Fruit fly (Drosophila melanogaster) whole organism, prepupa: ENCODE data around the gene CG14540.

ENCODE experiments used
- Blimp-1 ChIP-seq: fragments of 200-800 bp; sonication (Bioruptor generic); optimal IDR thresholded peaks from 3 replicates; lab custom pipeline; 2017; ENCODE audit warnings: missing biosample characterization, missing genetic modification characterization, mild to moderate bottlenecking, moderate library complexity, missing genetic modification reagents
- CG10669 ChIP-seq: fragments of 200-800 bp; sonication (Bioruptor generic); optimal IDR thresholded peaks from 3 replicates; lab custom pipeline; 2018; ENCODE audit warnings: missing biosample characterization, mild to moderate bottlenecking, missing genetic modification characterization, moderate library complexity
- CG11294 ChIP-seq: fragments of 200-800 bp; sonication (Bioruptor generic); IDR thresholded peaks from 2 replicates; pipeline ENCODE4 v1.3.6; 2022; ENCODE audit warnings: missing biosample characterization, missing genetic modification characterization
- CG11762 ChIP-seq: fragments of 200-800 bp; sonication (Bioruptor generic); optimal IDR thresholded peaks from 3 replicates; lab custom pipeline; 2016; ENCODE audit warnings: missing biosample characterization, missing genetic modification characterization; ENCODE audit not compliant: insufficient read depth
- CG11902 ChIP-seq: fragments of 200-800 bp; sonication (Bioruptor generic); optimal IDR thresholded peaks from 3 replicates; lab custom pipeline; 2016; ENCODE audit warnings: missing biosample characterization, missing genetic modification characterization
- CG15336 ChIP-seq: fragments of 200-800 bp; sonication (Bioruptor generic); IDR thresholded peaks from 2 replicates; pipeline ENCODE4 v1.3.6; 2022; ENCODE audit warnings: missing biosample characterization, missing genetic modification characterization
- CG1621 ChIP-seq: fragments of 200-800 bp; sonication (Bioruptor generic); optimal IDR thresholded peaks from 3 replicates; lab custom pipeline; 2018; ENCODE audit warnings: missing biosample characterization, mild to moderate bottlenecking, missing genetic modification characterization
- CG16779 ChIP-seq: fragments of 200-800 bp; sonication (Bioruptor generic); optimal IDR thresholded peaks from 3 replicates; lab custom pipeline; 2017; ENCODE audit warnings: missing biosample characterization, mild to moderate bottlenecking, missing genetic modification characterization
- CG3032 ChIP-seq: fragments of 200-800 bp; optimal IDR thresholded peaks from 2 replicates; lab custom pipeline; 2019; ENCODE audit warnings: missing biosample characterization, mild to moderate bottlenecking, missing genetic modification characterization, moderate library complexity
- CG31627 ChIP-seq: fragments of 200-800 bp; sonication (Bioruptor generic); optimal IDR thresholded peaks from 3 replicates; lab custom pipeline; 2016; ENCODE audit warnings: missing biosample characterization, missing genetic modification characterization
- CG32006 ChIP-seq: fragments of 200-800 bp; sonication (Bioruptor generic); optimal IDR thresholded peaks from 3 replicates; lab custom pipeline; 2017; ENCODE audit warnings: missing biosample characterization, mild to moderate bottlenecking, missing genetic modification characterization
- CG34406 ChIP-seq: fragments of 200-800 bp; sonication (Bioruptor generic); optimal IDR thresholded peaks from 3 replicates; lab custom pipeline; 2016; ENCODE audit warnings: missing biosample characterization, missing genetic modification characterization
- CG3919 ChIP-seq: fragments of 200-800 bp; sonication (Bioruptor generic); optimal IDR thresholded peaks from 3 replicates; lab custom pipeline; 2016; ENCODE audit warnings: missing biosample characterization, missing genetic modification characterization
- CG6276 ChIP-seq: fragments of 200-800 bp; sonication (Bioruptor generic); optimal IDR thresholded peaks from 2 replicates; lab custom pipeline; 2017; ENCODE audit warnings: missing biosample characterization, mild to moderate bottlenecking, missing genetic modification characterization
- CG6792 ChIP-seq: fragments of 200-800 bp; sonication (Bioruptor generic); optimal IDR thresholded peaks from 3 replicates; lab custom pipeline; 2016; ENCODE audit warnings: missing biosample characterization, missing genetic modification characterization
- CG6808 ChIP-seq: fragments of 200-800 bp; sonication (Bioruptor generic); optimal IDR thresholded peaks from 3 replicates; lab custom pipeline; 2017; ENCODE audit warnings: missing biosample characterization, missing genetic modification characterization, mild to moderate bottlenecking, moderate library complexity, missing genetic modification reagents
- CG6854 ChIP-seq: fragments of 200-800 bp; sonication (Bioruptor generic); optimal IDR thresholded peaks from 2 replicates; lab custom pipeline; 2017; ENCODE audit warnings: missing biosample characterization, mild to moderate bottlenecking, missing genetic modification characterization
- CG7368 ChIP-seq: fragments of 200-800 bp; sonication (Bioruptor generic); optimal IDR thresholded peaks from 3 replicates; lab custom pipeline; 2016; ENCODE audit warnings: missing biosample characterization, missing genetic modification characterization
- CG8119 ChIP-seq: fragments of 200-800 bp; sonication (Bioruptor generic); IDR thresholded peaks from 3 replicates; pipeline ENCODE4 v1.3.6; 2022; ENCODE audit warnings: missing biosample characterization, missing genetic modification characterization
- CG8319 ChIP-seq: fragments of 200-800 bp; sonication (Bioruptor generic); optimal IDR thresholded peaks from 3 replicates; lab custom pipeline; 2016; ENCODE audit warnings: missing biosample characterization, missing genetic modification characterization
- CG8632 ChIP-seq: fragments of 200-800 bp; sonication (Bioruptor generic); optimal IDR thresholded peaks from 3 replicates; lab custom pipeline; 2016; ENCODE audit warnings: missing biosample characterization, missing genetic modification characterization
- CG9139 ChIP-seq: fragments of 200-800 bp; sonication (Bioruptor generic); optimal IDR thresholded peaks from 3 replicates; lab custom pipeline; 2017; ENCODE audit warnings: missing biosample characterization, mild to moderate bottlenecking, missing genetic modification characterization
- Eip75B ChIP-seq: fragments of 200-800 bp; sonication (Bioruptor generic); optimal IDR thresholded peaks from 3 replicates; lab custom pipeline; 2016; ENCODE audit warnings: missing biosample characterization, missing genetic modification characterization
- Eip93F ChIP-seq: fragments of 200-800 bp; sonication (Bioruptor generic); optimal IDR thresholded peaks from 2 replicates; lab custom pipeline; 2016; ENCODE audit warnings: missing biosample characterization, mild to moderate bottlenecking, missing genetic modification characterization
- Ets96B ChIP-seq: fragments of 200-800 bp; optimal IDR thresholded peaks from 2 replicates; lab custom pipeline; 2019; ENCODE audit warnings: missing biosample characterization, mild to moderate bottlenecking, missing genetic modification characterization, moderate library complexity
- Gug ChIP-seq: fragments of 200-800 bp; sonication (Bioruptor generic); IDR thresholded peaks from 2 replicates; pipeline ENCODE4 v1.3.6; 2022; ENCODE audit warnings: missing biosample characterization, missing genetic modification characterization
- Hr39 ChIP-seq: fragments of 200-800 bp; sonication (Bioruptor generic); optimal IDR thresholded peaks from 2 replicates; lab custom pipeline; 2016; ENCODE audit warnings: missing biosample characterization, missing genetic modification characterization
- Hr4 ChIP-seq: fragments of 200-800 bp; sonication (Bioruptor generic); optimal IDR thresholded peaks from 3 replicates; lab custom pipeline; 2016; ENCODE audit warnings: missing biosample characterization, missing genetic modification characterization
- OdsH ChIP-seq: fragments of 200-800 bp; sonication (Bioruptor generic); optimal IDR thresholded peaks from 3 replicates; lab custom pipeline; 2016; ENCODE audit warnings: missing biosample characterization, missing genetic modification characterization
- Smox ChIP-seq: fragments of 200-800 bp; sonication (Bioruptor generic); optimal IDR thresholded peaks from 3 replicates; lab custom pipeline; 2016; ENCODE audit warnings: missing biosample characterization, missing genetic modification characterization
- Sox102F ChIP-seq: fragments of 200-800 bp; sonication (Bioruptor generic); optimal IDR thresholded peaks from 2 replicates; lab custom pipeline; 2016; ENCODE audit warnings: missing biosample characterization, mild to moderate bottlenecking, missing genetic modification characterization
- Sox14 ChIP-seq: fragments of 200-800 bp; sonication (Bioruptor generic); optimal IDR thresholded peaks from 3 replicates; lab custom pipeline; 2016; ENCODE audit warnings: missing biosample characterization, missing genetic modification characterization
- Sox15 ChIP-seq: fragments of 200-800 bp; sonication (Bioruptor generic); optimal IDR thresholded peaks from 3 replicates; lab custom pipeline; 2016; ENCODE audit warnings: missing biosample characterization, missing genetic modification characterization
- achi ChIP-seq: fragments of 200-800 bp; sonication (Bioruptor generic); optimal IDR thresholded peaks from 3 replicates; lab custom pipeline; 2016; ENCODE audit warnings: missing biosample characterization, missing genetic modification characterization
- cyc ChIP-seq: fragments of 200-800 bp; sonication (Bioruptor generic); optimal IDR thresholded peaks from 3 replicates; lab custom pipeline; 2016; ENCODE audit warnings: missing biosample characterization, missing genetic modification characterization
- dsx ChIP-seq: fragments of 200-800 bp; optimal IDR thresholded peaks from 3 replicates; lab custom pipeline; 2019; ENCODE audit warnings: missing biosample characterization, mild to moderate bottlenecking, missing genetic modification characterization, moderate library complexity; ENCODE audit not compliant: poor library complexity, severe bottlenecking
- eg ChIP-seq: fragments of 200-800 bp; sonication (Bioruptor generic); IDR thresholded peaks from 3 replicates; pipeline ENCODE4 v1.3.6; 2022; ENCODE audit warnings: missing biosample characterization, missing genetic modification characterization
- esn ChIP-seq: fragments of 200-800 bp; sonication (Bioruptor generic); optimal IDR thresholded peaks from 2 replicates; lab custom pipeline; 2016; ENCODE audit warnings: missing biosample characterization, mild to moderate bottlenecking, missing genetic modification characterization, moderate library complexity
- lz ChIP-seq: fragments of 200-800 bp; sonication (Bioruptor generic); optimal IDR thresholded peaks from 3 replicates; lab custom pipeline; 2016; ENCODE audit warnings: missing biosample characterization, missing genetic modification characterization
- salr ChIP-seq, 2 experiments: fragments of 200-800 bp; sonication (Bioruptor generic); optimal IDR thresholded peaks; 3 replicates each; lab custom pipeline; 2016 to 2018; ENCODE audit warnings: missing biosample characterization in 2 of 2, missing genetic modification characterization in 2 of 2, mild to moderate bottlenecking in 1 of 2
- ss ChIP-seq, 2 experiments: fragments of 200-800 bp; sonication (Bioruptor generic); optimal IDR thresholded peaks; 2 replicates in 1 of 2; 3 replicates in 1 of 2; lab custom pipeline; 2017 to 2018; ENCODE audit warnings: mild to moderate bottlenecking in 2 of 2, missing biosample characterization in 2 of 2, missing genetic modification characterization in 2 of 2, moderate library complexity in 1 of 2
- svp ChIP-seq: fragments of 200-800 bp; sonication (Bioruptor generic); peaks from one replicate; lab custom pipeline; 2016; ENCODE audit warnings: missing biosample characterization, missing genetic modification characterization
- topi ChIP-seq: fragments of 200-800 bp; sonication (Bioruptor generic); optimal IDR thresholded peaks from 3 replicates; lab custom pipeline; 2016; ENCODE audit warnings: missing biosample characterization, missing genetic modification characterization
- vri ChIP-seq: fragments of 200-800 bp; sonication (Bioruptor generic); optimal IDR thresholded peaks from 3 replicates; lab custom pipeline; 2016; ENCODE audit warnings: missing biosample characterization, mild to moderate bottlenecking, missing genetic modification characterization

Gene CG14540

dm6 chr3R:26007964-26008868, 49.1 kb downstream of the CG14540 start (continued):
- peak; percentile 66 for TF ChIP-seq CG34406 (GFP tag; lab: Kevin White, UChicago)
- peak; percentile 29 for TF ChIP-seq CG6792
- TF ChIP-seq CG3919 (GFP tag; lab: Kevin White, UChicago): peak; percentile 28
- TF ChIP-seq Sox15 (GFP tag; lab: Kevin White, UChicago): no peak
- TF ChIP-seq lz (GFP tag; lab: Kevin White, UChicago): no peak
- peak; percentile 52 for TF ChIP-seq achi (GFP tag; lab: Kevin White, UChicago)
- TF ChIP-seq OdsH (GFP tag; lab: Kevin White, UChicago): no peak
- TF ChIP-seq dsx (GFP tag; lab: Kevin White, UChicago): peak; percentile 71
- peak; percentile 51 for TF ChIP-seq CG6276 (GFP tag; lab: Kevin White, UChicago)
- peak; percentile 80 for TF ChIP-seq eg (GFP tag; lab: Robert Waterston, UW)

- peak; percentile 96 to 97 for TF ChIP-seq salr (GFP tag; optimal IDR thresholded peaks at IDR 0.05; lab: Kevin White, UChicago)
- TF ChIP-seq CG6792: peak; percentile 97
- TF ChIP-seq CG11294 (GFP tag; lab: Robert Waterston, UW): peak; percentile 81
- peak; percentile 98 for TF ChIP-seq CG3032 (tag; lab: Kevin White, UChicago)
- peak; percentile 82 for TF ChIP-seq CG6854 (GFP tag; lab: Kevin White, UChicago)
- TF ChIP-seq topi: peak; percentile 98
- TF ChIP-seq Hr4 (GFP tag; lab: Kevin White, UChicago): peak; percentile 98
- TF ChIP-seq Eip75B (GFP tag; lab: Kevin White, UChicago): peak; percentile 98
- peak; percentile 97 for TF ChIP-seq vri (GFP tag; lab: Kevin White, UChicago)
- peak; percentile 84 for TF ChIP-seq Blimp-1 (GFP tag; lab: Kevin White, UChicago)
- peak; percentile 96 for TF ChIP-seq CG15336 (GFP tag; lab: Robert Waterston, UW)
- peak; percentile 96 for TF ChIP-seq Eip93F (GFP tag; lab: Kevin White, UChicago)
- peak; percentile 95 for TF ChIP-seq CG9139 (GFP tag; lab: Kevin White, UChicago)
- TF ChIP-seq dsx (GFP tag; lab: Kevin White, UChicago): peak; percentile 97
- peak; percentile 96 for TF ChIP-seq CG1621 (tag; lab: Kevin White, UChicago)
- TF ChIP-seq Hr39 (GFP tag; lab: Kevin White, UChicago): peak; percentile 98
- TF ChIP-seq CG3919 (GFP tag; lab: Kevin White, UChicago): peak; percentile 99
- peak; percentile 97 for TF ChIP-seq achi (GFP tag; lab: Kevin White, UChicago)
- peak; percentile 94 to 98 for TF ChIP-seq ss (GFP tag; optimal IDR thresholded peaks at IDR 0.05; lab: Kevin White, UChicago)
- TF ChIP-seq CG8319 (GFP tag; lab: Kevin White, UChicago): peak; percentile 92
- TF ChIP-seq svp (GFP tag; lab: Kevin White, UChicago): peak; percentile 99
- TF ChIP-seq CG6808 (GFP tag; lab: Kevin White, UChicago): peak; percentile 97
- peak; percentile 98 for TF ChIP-seq Sox102F (GFP tag; lab: Kevin White, UChicago)
- TF ChIP-seq CG10669 (GFP tag; lab: Kevin White, UChicago): peak; percentile 98
- peak; percentile 92 for TF ChIP-seq Gug
- TF ChIP-seq CG8119 (GFP tag; lab: Robert Waterston, UW): peak; percentile 97
- TF ChIP-seq CG8632 (GFP tag; lab: Kevin White, UChicago): peak; percentile 97
- TF ChIP-seq CG11762: peak; percentile 96
- peak; percentile 97 for TF ChIP-seq CG34406 (GFP tag; lab: Kevin White, UChicago)
- TF ChIP-seq CG32006 (GFP tag; lab: Kevin White, UChicago): peak; percentile 97
- TF ChIP-seq CG11902 (GFP tag; lab: Kevin White, UChicago): peak; percentile 96
- peak; percentile 98 for TF ChIP-seq CG31627 (GFP tag; lab: Kevin White, UChicago)
- peak; percentile 93 for TF ChIP-seq CG16779
- TF ChIP-seq esn (GFP tag; lab: Kevin White, UChicago): peak; percentile 98
- TF ChIP-seq Sox14: peak; percentile 98
- TF ChIP-seq eg (GFP tag; lab: Robert Waterston, UW): peak; percentile 91; the same call in 2 of the 3 replicates
- TF ChIP-seq CG7368 (GFP tag; lab: Kevin White, UChicago): peak; percentile 95
- TF ChIP-seq cyc (GFP tag; lab: Kevin White, UChicago): peak; percentile 97
- TF ChIP-seq Smox (GFP tag; lab: Kevin White, UChicago): peak; percentile 97
- peak; percentile 99 for TF ChIP-seq Ets96B (tag; lab: Kevin White, UChicago)
- peak; percentile 93 for TF ChIP-seq CG6276 (GFP tag; lab: Kevin White, UChicago)
Observed at dm6 chr3R:26008892-26009539, 49.9 kb downstream of the CG14540 start.
